Fruit fly (Drosophila melanogaster): ENCODE data around the gene CG34288.

dm6 chr3R:22454397-22455334 lies 7.6 kb upstream of the CG34288 start:
- TF ChIP-seq psq (GFP tag; optimal IDR thresholded peaks at IDR 0.05): no peak
- no peak for TF ChIP-seq CrebA (GFP tag; optimal IDR thresholded peaks at IDR 0.05; ENCODE audit: borderline replicate concordance)
